Fruit fly (Drosophila melanogaster) S2 (cell line): ENCODE results near the gene CG8673.

ENCODE experiments used
- CG8478 ChIP-seq: fragments of >200 bp; optimal IDR thresholded peaks from 2 replicates; lab custom pipeline; 2018
- CTCF ChIP-seq, 2 experiments: fragments of >200 bp; optimal IDR thresholded peaks; 2 replicates each; lab custom pipeline; 2018

- TF ChIP-seq CG8478 (lab: Kevin White, UChicago) (no peak), CTCF (optimal IDR thresholded peaks at IDR 0.05; lab: Kevin White, UChicago) (no peak)
Observed at dm6 chr2L:8104706-8105105, 19.4 kb upstream of the CG8673 start.
